Worm (Caenorhabditis elegans) whole organism, L4/young adult: ENCODE data around the gene Y70C5A.4.

Experiments
- W03F9.2 ChIP-seq: fragments of 150-350 bp; optimal IDR thresholded peaks from 2 replicates; lab custom pipeline; 2014; ENCODE audit warnings: missing biosample characterization, missing genetic modification characterization
- dao-5 ChIP-seq: sonication (generic microtip); optimal IDR thresholded peaks from 2 replicates; lab custom pipeline; 2016; ENCODE audit warnings: missing genotype, missing genetic modification characterization, moderate library complexity, missing compliant biosample characterization
- him-1 ChIP-seq: sonication (generic microtip); optimal IDR thresholded peaks from 2 replicates; lab custom pipeline; 2016; ENCODE audit warnings: missing genotype, missing genetic modification reagents, missing genetic modification characterization, missing compliant biosample characterization

Gene Y70C5A.4

DNA sequence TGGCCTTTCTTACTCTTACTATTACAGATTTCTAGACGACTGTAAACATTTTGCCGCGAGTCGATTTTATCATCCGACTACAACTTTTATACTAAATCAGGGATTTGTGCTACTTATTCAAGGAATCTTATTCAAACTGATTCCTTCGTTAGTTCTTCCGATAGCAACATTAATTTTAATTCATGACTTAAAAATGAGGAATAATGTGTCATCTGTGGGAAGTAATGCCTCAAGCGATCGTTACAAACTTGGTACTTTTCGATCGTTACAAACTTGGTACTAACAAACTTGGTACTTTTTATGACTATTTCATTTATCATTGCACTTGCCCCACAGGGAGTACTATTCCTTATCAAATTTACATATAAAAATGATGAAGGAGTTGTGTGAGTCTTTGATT is at the start of gene Y70C5A.4:
TSS of gene Y70C5A.4 (plus strand) at position 301 of the 400 bp plus-strand sequence.
- TF ChIP-seq him-1 (tag; lab: Kevin White, UChicago) (no peak), dao-5 (tag; lab: Kevin White, UChicago) (no peak), W03F9.2 (tag; lab: Kevin White, UChicago) (no peak)

DNA sequence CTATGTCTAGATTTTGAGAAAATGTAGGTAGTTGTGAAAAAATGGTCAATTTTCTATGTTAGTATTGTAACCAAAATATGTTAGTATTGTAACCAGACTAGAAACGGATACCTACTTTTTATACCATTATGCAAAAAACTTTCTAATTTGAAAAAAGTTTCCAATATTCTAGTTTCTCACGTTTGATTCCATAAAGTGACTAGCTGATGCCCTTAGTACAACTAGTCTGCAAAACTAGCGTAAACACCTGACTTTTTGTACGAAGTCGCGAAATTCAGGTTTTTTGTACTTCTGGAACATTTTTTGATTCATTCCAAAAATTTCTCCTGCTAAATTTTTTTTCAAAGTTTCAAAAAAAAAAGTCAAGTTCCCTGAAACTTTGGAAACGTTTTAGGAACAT is 49.5 kb upstream of the Y70C5A.4 start:
- no peak for TF ChIP-seq him-1 (tag; lab: Kevin White, UChicago)
- no peak for TF ChIP-seq W03F9.2 (tag; lab: Kevin White, UChicago)
- no peak for TF ChIP-seq dao-5 (tag; lab: Kevin White, UChicago)

DNA sequence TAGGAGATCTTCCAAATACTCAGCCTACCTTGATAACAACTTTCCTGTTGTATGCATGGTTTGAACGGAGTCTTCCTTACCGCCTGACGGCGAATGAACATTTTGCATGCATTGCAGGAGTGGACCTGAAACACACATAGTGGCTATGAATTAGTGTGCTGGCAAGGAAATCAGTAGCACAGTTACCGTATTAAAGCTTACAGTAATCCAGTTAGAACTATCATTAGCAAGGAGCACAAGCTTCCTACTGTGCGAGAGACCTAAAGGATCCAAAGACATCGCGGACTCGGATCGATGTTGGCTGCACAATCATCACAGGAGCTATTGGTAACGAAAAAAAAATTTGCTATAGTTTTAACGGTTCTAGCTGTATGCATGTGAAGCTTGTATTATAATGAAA is 46.9 kb upstream of the Y70C5A.4 start, which contains the start of gene nhr-233:
TSS of gene nhr-233 (minus strand) at position 101 of the 400 bp plus-strand sequence.
- TF ChIP-seq dao-5 (tag; lab: Kevin White, UChicago) (no peak), him-1 (tag; lab: Kevin White, UChicago) (no peak), W03F9.2 (tag; lab: Kevin White, UChicago) (no peak)

- TF ChIP-seq dao-5 (tag; lab: Kevin White, UChicago) (no peak), him-1 (tag; lab: Kevin White, UChicago) (no peak), W03F9.2 (tag; lab: Kevin White, UChicago) (no peak)
Measured at ce11 chrV:16573168-16573567, 44.4 kb upstream of the Y70C5A.4 start, which contains the start of gene str-149. Gene str-149 (plus strand): TSS chrV:16573468.

DNA sequence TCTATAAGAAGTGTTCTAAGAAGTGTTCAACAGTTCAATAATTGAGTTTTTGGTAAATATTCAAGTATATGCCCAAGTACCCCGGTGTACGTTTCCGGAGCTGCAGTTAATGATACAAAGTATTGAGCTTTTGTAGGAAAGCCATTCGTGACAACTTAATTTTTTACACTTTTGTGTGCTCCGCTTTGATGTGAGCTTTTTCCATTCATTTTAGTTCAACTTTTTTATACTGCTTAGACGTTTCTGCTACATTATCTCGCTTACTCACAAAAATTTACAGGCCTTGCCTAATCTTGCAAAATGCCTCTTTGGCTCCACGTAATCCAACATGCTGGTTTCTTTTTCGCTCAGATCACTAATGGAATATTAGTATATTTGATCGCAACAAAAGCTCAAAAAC is 41.7 kb upstream of the Y70C5A.4 start, which contains the start of gene str-151:
TSS of gene str-151 (plus strand) at position 301 of the 400 bp plus-strand sequence.
- no peak for TF ChIP-seq dao-5 (tag; lab: Kevin White, UChicago)
- no peak for TF ChIP-seq W03F9.2 (tag; lab: Kevin White, UChicago)
- no peak for TF ChIP-seq him-1 (tag; lab: Kevin White, UChicago)

ce11 chrV:16580424-16580823 is 37.1 kb upstream of the Y70C5A.4 start, which contains the start of gene nhr-271:
Gene nhr-271 (minus strand): TSS chrV:16580524.
- no peak for TF ChIP-seq dao-5 (tag; lab: Kevin White, UChicago)

- no peak for TF ChIP-seq W03F9.2 (tag; lab: Kevin White, UChicago)
- TF ChIP-seq him-1 (tag; lab: Kevin White, UChicago): no peak
- no peak for TF ChIP-seq dao-5 (tag; lab: Kevin White, UChicago)
Measured at ce11 chrV:16581061-16581460, 36.5 kb upstream of the Y70C5A.4 start.

- no peak for TF ChIP-seq W03F9.2 (tag; lab: Kevin White, UChicago)
- TF ChIP-seq dao-5 (tag; lab: Kevin White, UChicago): no peak
- no peak for TF ChIP-seq him-1 (tag; lab: Kevin White, UChicago)
Measured at ce11 chrV:16582973-16583372, 34.6 kb upstream of the Y70C5A.4 start, which contains the start of gene str-150. Gene str-150 (plus strand): TSS chrV:16583273.

ce11 chrV:16588428-16588827 is 29.1 kb upstream of the Y70C5A.4 start, which contains the start of gene srw-73:
Gene srw-73 (minus strand): TSS chrV:16588528.
- no peak for TF ChIP-seq W03F9.2 (tag; lab: Kevin White, UChicago)
- no peak for TF ChIP-seq him-1 (tag; lab: Kevin White, UChicago)
- no peak for TF ChIP-seq dao-5 (tag; lab: Kevin White, UChicago)

- TF ChIP-seq dao-5 (tag; lab: Kevin White, UChicago) (no peak), him-1 (tag; lab: Kevin White, UChicago) (no peak), W03F9.2 (tag; lab: Kevin White, UChicago) (no peak)
Measured at ce11 chrV:16589488-16589887, 28.1 kb upstream of the Y70C5A.4 start.

DNA sequence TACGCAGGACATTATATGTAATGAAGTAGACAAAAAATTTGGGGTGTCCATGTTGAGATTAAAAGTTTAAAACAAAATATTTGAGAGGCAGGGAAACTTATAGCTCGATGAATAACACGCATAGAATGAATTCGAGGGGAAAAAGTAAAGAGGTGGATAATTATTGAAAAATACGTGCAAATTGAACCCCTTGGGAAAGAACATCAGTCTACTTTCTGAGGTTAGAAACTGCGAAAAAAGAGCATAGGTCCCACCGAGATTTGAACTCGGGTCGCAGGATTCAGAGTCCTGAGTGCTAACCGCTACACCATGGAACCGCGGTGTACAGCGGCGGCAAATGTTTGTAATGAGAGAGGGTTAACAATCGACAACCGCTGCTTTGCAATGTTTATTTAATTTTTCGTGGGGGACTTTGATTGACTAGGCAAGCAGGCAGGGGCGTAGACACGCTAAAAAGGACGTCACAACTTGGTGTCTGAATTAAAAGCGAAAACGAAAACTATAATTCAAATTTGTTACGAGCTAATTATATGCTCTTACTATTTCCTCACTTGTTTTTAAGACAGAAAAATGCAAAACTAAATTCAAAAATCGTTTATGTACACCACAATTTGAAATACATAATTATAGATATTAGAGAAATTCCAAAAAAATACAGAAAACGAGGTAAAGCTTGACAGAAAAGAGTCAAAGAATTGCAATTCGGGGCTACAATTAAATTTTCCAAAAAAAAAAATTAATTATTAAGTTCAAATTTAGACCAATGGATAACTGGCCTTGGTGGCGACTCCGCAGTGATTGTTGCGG is 25.4 kb upstream of the Y70C5A.4 start, which contains the start of gene srh-269:
TSS of gene srh-269 (minus strand) at position 51 of the 807 bp plus-strand sequence.
- TF ChIP-seq dao-5 (tag; lab: Kevin White, UChicago): no peak
- TF ChIP-seq him-1 (tag; lab: Kevin White, UChicago): no peak
- no peak for TF ChIP-seq W03F9.2 (tag; lab: Kevin White, UChicago)

DNA sequence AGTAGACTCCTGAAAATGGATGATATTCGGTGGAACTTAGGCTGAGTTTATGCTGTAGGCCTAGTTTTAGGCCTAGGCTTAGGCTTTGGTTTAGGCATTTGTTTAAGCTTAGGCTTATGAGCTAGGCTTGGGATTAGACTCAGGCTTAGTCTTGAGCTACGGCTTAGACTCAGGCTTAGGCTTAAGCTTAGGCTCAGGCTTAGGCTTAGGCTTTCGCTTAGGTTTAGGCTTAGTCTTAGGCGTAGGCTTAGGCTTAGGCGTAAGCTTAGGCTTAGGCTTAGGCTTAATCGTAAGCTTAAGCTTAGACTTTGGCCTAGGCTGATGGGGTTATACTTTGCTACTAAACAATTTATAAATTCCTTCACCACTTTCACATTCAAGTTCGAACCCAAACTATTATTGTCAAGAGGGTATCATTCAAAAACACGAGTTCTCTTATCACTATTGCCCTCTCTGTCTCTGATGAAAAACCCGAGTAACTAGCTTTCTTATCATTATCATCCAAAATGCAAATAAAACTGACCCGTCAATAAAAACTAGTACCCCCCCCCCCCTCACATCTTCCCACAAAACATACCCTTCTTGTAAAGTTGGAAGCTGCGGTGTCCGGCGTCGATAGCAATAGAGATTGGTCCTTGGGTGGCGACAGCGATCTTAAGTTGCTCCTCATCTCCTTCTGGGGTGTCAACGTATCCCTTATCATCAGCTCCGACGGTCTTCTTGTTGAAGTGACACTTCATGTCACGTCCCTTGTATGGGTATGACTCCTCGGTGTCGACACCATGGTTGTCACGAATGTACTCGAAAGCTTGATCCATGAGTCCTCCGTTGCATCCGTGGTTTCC is 24.4 kb upstream of the Y70C5A.4 start:
- TF ChIP-seq dao-5 (tag; lab: Kevin White, UChicago) (no peak), W03F9.2 (tag; lab: Kevin White, UChicago) (no peak)

DNA sequence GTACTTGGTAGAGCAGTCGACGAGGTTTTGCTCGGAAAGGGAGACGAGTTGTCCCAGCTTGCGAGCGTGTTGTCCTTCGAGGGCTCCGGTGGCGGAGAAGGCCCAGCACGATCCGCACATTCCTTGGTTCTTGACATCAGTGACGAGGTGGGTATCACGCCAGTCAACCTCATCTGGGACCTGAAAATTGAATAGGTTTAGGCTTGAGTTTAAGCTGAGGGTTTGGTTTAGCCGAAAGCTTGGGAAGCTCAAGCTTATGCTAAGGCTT is 23.8 kb upstream of the Y70C5A.4 start:
- TF ChIP-seq W03F9.2 (tag; lab: Kevin White, UChicago): no peak
- no peak for TF ChIP-seq dao-5 (tag; lab: Kevin White, UChicago)
- TF ChIP-seq him-1 (tag; lab: Kevin White, UChicago): no peak
